Fruit fly (Drosophila melanogaster): Measurements from ENCODE around the gene Cpr67B.

DNA sequence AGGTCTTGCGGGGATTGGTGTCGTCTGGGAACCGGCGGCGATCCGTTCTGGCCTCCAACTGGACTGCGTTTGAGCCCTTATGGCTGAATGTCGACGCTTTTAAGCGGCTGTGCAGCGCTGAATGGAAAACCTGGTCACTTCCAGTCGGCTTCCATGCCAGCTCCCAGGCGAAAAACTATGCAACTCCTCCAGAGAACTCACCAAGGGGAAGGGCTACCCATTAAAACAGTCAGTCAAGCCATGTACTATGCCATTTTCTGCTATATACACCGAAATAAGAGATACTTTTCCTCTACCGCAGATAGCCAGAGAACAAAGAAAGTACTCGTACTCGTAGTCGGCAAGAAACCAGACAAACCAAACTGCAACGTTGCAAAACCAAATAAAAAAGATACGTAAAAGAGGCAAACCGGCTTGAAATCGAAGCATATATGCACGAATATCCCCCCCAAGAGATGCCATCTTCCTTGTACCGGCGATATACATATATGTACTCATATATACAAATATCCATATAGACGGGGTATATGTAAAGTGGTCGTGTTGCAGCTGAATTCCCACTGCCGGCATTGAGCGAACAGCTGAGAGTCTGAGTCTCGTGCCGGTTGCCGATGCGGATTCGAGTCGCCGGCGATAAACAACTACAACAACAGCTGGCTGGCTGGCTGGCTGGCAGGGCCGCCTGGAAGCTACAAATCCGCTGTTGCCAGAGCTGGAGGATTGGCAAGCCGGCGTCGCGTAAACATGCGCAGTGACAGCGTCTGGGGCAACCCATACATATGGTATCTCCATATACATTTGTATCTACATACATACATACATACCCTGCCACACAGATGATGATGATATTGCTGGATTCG is 24.9 kb upstream of the Cpr67B start, which contains the start of gene Hsp67Ba:
- TF ChIP-seq h (optimal IDR thresholded peaks at IDR 0.05) (no peak), insv (optimal IDR thresholded peaks at IDR 0.05) (no peak), psq (optimal IDR thresholded peaks at IDR 0.05) (no peak), Myc (optimal IDR thresholded peaks at IDR 0.05) (no peak), Sin3A (optimal IDR thresholded peaks at IDR 0.05) (no peak), ttk (optimal IDR thresholded peaks at IDR 0.05) (no peak)

Data from Kc167 (cell line).